Worm (Caenorhabditis elegans) whole organism, L3 larva: ENCODE measurements around the gene Y62H9A.7.

Source experiments
- R02D3.7 ChIP-seq: fragments of 150-350 bp; optimal IDR thresholded peaks from 2 replicates; lab custom pipeline; 2014; ENCODE audit warnings: missing biosample characterization, missing genetic modification characterization
- aly-2 ChIP-seq: fragments of 150-350 bp; optimal IDR thresholded peaks from 2 replicates; lab custom pipeline; 2014; ENCODE audit warnings: missing biosample characterization, missing genetic modification characterization
- ama-1 ChIP-seq: fragments of 150-350 bp; optimal IDR thresholded peaks from 2 replicates; lab custom pipeline; 2018
- ceh-16 ChIP-seq: sonication (generic microtip); optimal IDR thresholded peaks from 2 replicates; lab custom pipeline; 2017; ENCODE audit warnings: missing biosample characterization, missing genetic modification characterization
- ceh-82 ChIP-seq: fragments of 150-350 bp; optimal IDR thresholded peaks from 2 replicates; lab custom pipeline; 2014; ENCODE audit warnings: missing biosample characterization, missing genetic modification characterization
- ceh-9 ChIP-seq: sonication (generic microtip); optimal IDR thresholded peaks from 2 replicates; lab custom pipeline; 2018; ENCODE audit warnings: missing biosample characterization, missing genetic modification characterization
- daf-12 ChIP-seq: fragments of 150-350 bp; optimal IDR thresholded peaks from 2 replicates; lab custom pipeline; 2014; ENCODE audit warnings: missing biosample characterization, missing genetic modification reagents, missing genetic modification characterization
- egl-27 ChIP-seq: sonication (generic microtip); optimal IDR thresholded peaks from 4 replicates; lab custom pipeline; 2017; ENCODE audit warnings: missing biosample characterization, missing genetic modification reagents, missing genetic modification characterization
- egl-5 ChIP-seq: fragments of 150-350 bp; optimal IDR thresholded peaks from 2 replicates; lab custom pipeline; 2017; ENCODE audit warnings: missing biosample characterization, missing genetic modification reagents, missing genetic modification characterization, inconsistent platforms
- eor-1 ChIP-seq, 2 experiments: fragments of 150-350 bp; optimal IDR thresholded peaks; 2 replicates each; lab custom pipeline; 2014 to 2018; ENCODE audit warnings: missing biosample characterization in 2 of 2, missing genetic modification characterization in 2 of 2
- fkh-10 ChIP-seq: sonication (generic microtip); optimal IDR thresholded peaks from 2 replicates; lab custom pipeline; 2017; ENCODE audit warnings: missing biosample characterization, missing genetic modification reagents, missing genetic modification characterization
- fkh-2 ChIP-seq: fragments of 150-350 bp; optimal IDR thresholded peaks from 2 replicates; lab custom pipeline; 2014; ENCODE audit warnings: missing biosample characterization, missing genetic modification reagents, missing genetic modification characterization
- fos-1 ChIP-seq: fragments of 150-350 bp; optimal IDR thresholded peaks from 2 replicates; lab custom pipeline; 2014; ENCODE audit warnings: missing biosample characterization, missing genetic modification characterization
- jun-1 ChIP-seq: fragments of 150-350 bp; optimal IDR thresholded peaks from 2 replicates; lab custom pipeline; 2014; ENCODE audit warnings: missing biosample characterization, missing genetic modification reagents, missing genetic modification characterization
- lin-15B ChIP-seq: fragments of 150-350 bp; optimal IDR thresholded peaks from 2 replicates; lab custom pipeline; 2014; ENCODE audit warnings: missing biosample characterization, missing genetic modification characterization
- lin-39 ChIP-seq: fragments of 150-350 bp; optimal IDR thresholded peaks from 2 replicates; lab custom pipeline; 2018; ENCODE audit warnings: missing biosample characterization, missing genetic modification reagents, missing genetic modification characterization
- mdl-1 ChIP-seq: fragments of 150-350 bp; optimal IDR thresholded peaks from 2 replicates; lab custom pipeline; 2014; ENCODE audit warnings: missing biosample characterization, missing genetic modification characterization
- mml-1 ChIP-seq: fragments of 150-350 bp; sonication (generic microtip); optimal IDR thresholded peaks from 3 replicates; lab custom pipeline; 2014; ENCODE audit warnings: missing biosample characterization, missing genetic modification characterization
- nfya-1 ChIP-seq: sonication (generic microtip); optimal IDR thresholded peaks from 2 replicates; lab custom pipeline; 2017; ENCODE audit warnings: missing genetic modification characterization, mild to moderate bottlenecking, missing compliant biosample characterization, antibody characterized with exemption, moderate library complexity; ENCODE audit not compliant: insufficient read depth
- nhr-11 ChIP-seq: fragments of 150-350 bp; optimal IDR thresholded peaks from 2 replicates; lab custom pipeline; 2014; ENCODE audit warnings: missing biosample characterization, missing genetic modification characterization
- nhr-12 ChIP-seq: fragments of 150-350 bp; optimal IDR thresholded peaks from 2 replicates; lab custom pipeline; 2014; ENCODE audit warnings: missing biosample characterization, missing genetic modification characterization
- nhr-23 ChIP-seq: fragments of 150-350 bp; optimal IDR thresholded peaks from 2 replicates; lab custom pipeline; 2014; ENCODE audit warnings: missing biosample characterization, missing genetic modification reagents, missing genetic modification characterization
- nhr-237 ChIP-seq: fragments of 150-350 bp; optimal IDR thresholded peaks from 2 replicates; lab custom pipeline; 2014; ENCODE audit warnings: missing biosample characterization, missing genetic modification characterization
- nhr-28 ChIP-seq: fragments of 150-350 bp; optimal IDR thresholded peaks from 2 replicates; lab custom pipeline; 2014; ENCODE audit warnings: missing biosample characterization, missing genetic modification characterization
- nhr-43 ChIP-seq: sonication (generic microtip); optimal IDR thresholded peaks from 2 replicates; lab custom pipeline; 2016; ENCODE audit warnings: mild to moderate bottlenecking, missing genetic modification characterization, missing compliant biosample characterization; ENCODE audit not compliant: poor library complexity, severe bottlenecking
- nhr-67 ChIP-seq: fragments of 150-350 bp; optimal IDR thresholded peaks from 2 replicates; lab custom pipeline; 2014; ENCODE audit warnings: missing biosample characterization, missing genetic modification characterization
- nhr-77 ChIP-seq: fragments of 150-350 bp; optimal IDR thresholded peaks from 2 replicates; lab custom pipeline; 2014; ENCODE audit warnings: missing biosample characterization, missing genetic modification characterization
- pha-4 ChIP-seq: fragments of 150-350 bp; optimal IDR thresholded peaks from 2 replicates; lab custom pipeline; 2014; ENCODE audit warnings: missing biosample characterization, missing genetic modification reagents, missing genetic modification characterization
- sea-2 ChIP-seq: fragments of 150-350 bp; sonication (generic microtip); optimal IDR thresholded peaks from 4 replicates; lab custom pipeline; 2014; ENCODE audit warnings: missing biosample characterization, missing genetic modification reagents, missing genetic modification characterization
- skn-1 ChIP-seq: fragments of 150-350 bp; optimal IDR thresholded peaks from 2 replicates; lab custom pipeline; 2014; ENCODE audit warnings: missing biosample characterization, missing genetic modification characterization
- snpc-4 ChIP-seq: fragments of 150-350 bp; optimal IDR thresholded peaks from 2 replicates; lab custom pipeline; 2014; ENCODE audit warnings: missing biosample characterization, missing genetic modification characterization
- tbx-2 ChIP-seq: sonication (generic microtip); optimal IDR thresholded peaks from 2 replicates; lab custom pipeline; 2016; ENCODE audit warnings: mild to moderate bottlenecking, missing genetic modification characterization, missing compliant biosample characterization
- unc-39 ChIP-seq: sonication (generic microtip); optimal IDR thresholded peaks from 4 replicates; lab custom pipeline; 2017; ENCODE audit warnings: missing biosample characterization, missing genetic modification characterization
- unc-62 ChIP-seq: fragments of 150-350 bp; sonication (generic microtip); optimal IDR thresholded peaks from 4 replicates; lab custom pipeline; 2014; ENCODE audit warnings: missing biosample characterization, missing genetic modification reagents, missing genetic modification characterization
- zag-1 ChIP-seq: fragments of 150-350 bp; optimal IDR thresholded peaks from 2 replicates; lab custom pipeline; 2014; ENCODE audit warnings: missing biosample characterization, missing genetic modification characterization
- ztf-4 ChIP-seq: fragments of 150-350 bp; optimal IDR thresholded peaks from 2 replicates; lab custom pipeline; 2014; ENCODE audit warnings: missing biosample characterization, missing genetic modification characterization

Y62H9A.7 gene

DNA sequence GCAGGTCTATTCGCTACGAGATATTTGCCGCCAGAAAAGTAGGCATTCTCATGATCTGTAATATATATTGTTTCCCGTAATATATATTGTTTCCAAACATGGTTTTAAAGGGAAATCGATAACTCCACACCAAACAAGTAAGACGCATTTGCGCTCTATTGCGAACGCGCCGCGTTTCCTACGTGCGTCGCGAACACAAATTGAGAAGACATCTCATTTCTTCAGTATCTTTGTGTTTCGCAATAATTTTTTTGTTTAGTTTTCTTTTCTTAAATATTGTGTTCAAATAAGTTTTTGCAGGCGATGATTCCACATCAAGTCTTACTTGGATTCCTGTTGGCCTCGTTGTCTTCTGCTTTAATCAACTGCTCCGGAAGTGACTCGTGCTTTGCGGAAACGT, 20.4 kb downstream of the Y62H9A.7 start, which contains the start of gene F54F7.6:
TSS of gene F54F7.6 (plus strand) at position 301 of the 400 bp plus-strand sequence.
- TF ChIP-seq egl-27 = no peak
- no peak for TF ChIP-seq eor-1 (tag; optimal IDR thresholded peaks at IDR 0.05; lab: Kevin White, UChicago)
- TF ChIP-seq ama-1 (lab: Kevin White, UChicago) = no peak
- no peak for TF ChIP-seq nhr-237 (tag; lab: Kevin White, UChicago)
- TF ChIP-seq nfya-1 (tag; lab: Kevin White, UChicago) = no peak
- no peak for TF ChIP-seq egl-5 (tag; lab: Kevin White, UChicago)
- TF ChIP-seq aly-2 (tag; lab: Kevin White, UChicago) = no peak
- no peak for TF ChIP-seq pha-4
- no peak for TF ChIP-seq nhr-77 (tag; lab: Kevin White, UChicago)
- no peak for TF ChIP-seq sea-2 (GFP tag; lab: Kevin White, UChicago)
- TF ChIP-seq nhr-43 (tag; lab: Kevin White, UChicago) = no peak
- TF ChIP-seq nhr-11 (tag; lab: Kevin White, UChicago) = no peak
- TF ChIP-seq nhr-28 (tag; lab: Kevin White, UChicago) = no peak
- no peak for TF ChIP-seq snpc-4 (tag; lab: Kevin White, UChicago)
- no peak for TF ChIP-seq fkh-2 (tag; lab: Kevin White, UChicago)
- no peak for TF ChIP-seq unc-39 (tag; lab: Kevin White, UChicago)
- no peak for TF ChIP-seq fkh-10 (GFP tag; lab: Kevin White, UChicago)
- TF ChIP-seq ceh-82 = no peak

ce11 chrX:11863307-11863706, 22.2 kb downstream of the Y62H9A.7 start, which contains the start of gene F54F7.10:
TSS of gene F54F7.10 (plus strand) at chrX:11863607.
- TF ChIP-seq ama-1 (lab: Kevin White, UChicago) (no peak), ztf-4 (tag; lab: Kevin White, UChicago) (no peak), jun-1 (tag; lab: Kevin White, UChicago) (no peak), unc-62 (GFP tag; lab: Kevin White, UChicago) (no peak), tbx-2 (no peak), ceh-82 (no peak), mml-1 (tag; lab: Kevin White, UChicago) (no peak), snpc-4 (tag; lab: Kevin White, UChicago) (no peak), aly-2 (tag; lab: Kevin White, UChicago) (no peak), nhr-237 (tag; lab: Kevin White, UChicago) (no peak), eor-1 (tag; optimal IDR thresholded peaks at IDR 0.05; lab: Kevin White, UChicago) (no peak), zag-1 (no peak)

DNA sequence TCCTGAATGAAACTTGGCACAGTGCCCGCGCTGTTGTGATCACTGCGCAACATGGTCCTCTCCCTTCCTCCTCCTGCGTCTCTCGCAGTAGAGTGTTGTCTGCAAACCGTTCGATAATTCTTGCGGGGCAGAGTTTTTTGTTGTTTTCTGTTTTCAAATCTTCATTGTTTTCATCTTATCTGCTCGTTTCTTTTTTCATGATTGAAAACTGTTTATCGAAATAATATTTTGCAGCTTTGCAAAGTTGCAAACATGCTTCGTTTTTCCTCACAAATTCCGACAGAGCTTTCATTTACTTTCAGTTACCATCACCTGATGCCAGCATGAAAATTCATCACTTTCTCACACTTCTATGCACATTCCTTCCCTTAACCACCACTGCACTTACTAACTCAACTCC, 28.3 kb downstream of the Y62H9A.7 start, which contains the start of gene mes-1:
TSS of gene mes-1 (plus strand) at position 301 of the 400 bp plus-strand sequence.
- TF ChIP-seq mdl-1 (tag; lab: Kevin White, UChicago) = no peak
- TF ChIP-seq unc-39 (tag; lab: Kevin White, UChicago) = no peak
- TF ChIP-seq daf-12 (tag; lab: Kevin White, UChicago) = no peak
- TF ChIP-seq nhr-12 (tag; lab: Kevin White, UChicago) = no peak
- TF ChIP-seq R02D3.7 = no peak
- TF ChIP-seq ceh-9 (tag; lab: Kevin White, UChicago) = no peak
- no peak for TF ChIP-seq aly-2 (tag; lab: Kevin White, UChicago)
- TF ChIP-seq skn-1 (tag; lab: Kevin White, UChicago) = no peak
- no peak for TF ChIP-seq pha-4
- TF ChIP-seq fkh-2 (tag; lab: Kevin White, UChicago) = no peak
- no peak for TF ChIP-seq lin-39
- no peak for TF ChIP-seq nhr-77 (tag; lab: Kevin White, UChicago)

DNA sequence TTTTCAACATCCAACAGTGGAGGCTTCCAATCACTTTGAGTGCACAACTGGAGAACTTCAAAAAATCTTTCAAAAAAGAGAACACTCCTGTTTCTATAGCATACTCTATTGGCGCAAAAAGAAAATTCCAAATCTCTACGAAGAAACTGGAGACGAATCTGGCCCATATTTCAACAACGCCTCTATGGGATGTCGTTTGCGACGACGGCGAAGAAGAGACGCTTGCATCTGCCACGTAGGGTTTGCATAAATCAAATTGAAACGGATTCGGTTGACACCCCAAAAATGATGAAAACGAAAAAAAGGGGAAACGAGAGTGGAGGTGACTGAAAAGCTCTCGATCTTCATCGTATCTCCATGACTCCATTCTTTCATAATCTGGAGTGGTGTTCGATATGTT, 29.3 kb downstream of the Y62H9A.7 start:
- TF ChIP-seq fos-1 (tag; lab: Kevin White, UChicago) (no peak), nhr-23 (no peak), nhr-77 (tag; lab: Kevin White, UChicago) (no peak), ceh-16 (no peak), fkh-10 (GFP tag; lab: Kevin White, UChicago) (no peak), eor-1 (tag; optimal IDR thresholded peaks at IDR 0.05; lab: Kevin White, UChicago) (no peak), lin-15B (no peak), aly-2 (tag; lab: Kevin White, UChicago) (no peak), mdl-1 (tag; lab: Kevin White, UChicago) (no peak), nhr-67 (tag; lab: Kevin White, UChicago) (no peak), skn-1 (tag; lab: Kevin White, UChicago) (no peak), pha-4 (no peak), nhr-237 (tag; lab: Kevin White, UChicago) (no peak)
- TF ChIP-seq, all 47 proteins: peak for 0
